Fruit fly (Drosophila melanogaster): ENCODE measurements around the gene CG17959.

Gene CG17959

DNA sequence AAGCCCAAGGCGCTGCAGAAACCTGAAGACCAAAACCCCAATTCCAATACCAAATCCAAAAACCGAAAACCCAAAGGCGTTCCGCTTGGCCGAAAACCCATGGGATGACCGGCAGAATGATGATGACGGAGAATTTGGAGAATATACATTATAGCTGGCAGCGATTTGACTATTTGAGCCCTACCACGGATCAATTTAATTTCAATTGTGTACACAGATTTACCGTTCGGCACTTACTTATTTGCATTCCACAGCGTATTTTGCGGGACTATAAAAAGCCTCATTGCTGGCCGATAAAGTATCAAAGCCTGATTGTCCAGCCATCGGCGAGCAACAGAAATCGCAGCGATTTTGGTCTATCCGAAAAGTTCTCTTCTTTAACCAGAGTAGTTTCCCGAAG, 1.8 kb upstream of the CG17959 start, which contains the start of gene CG14423:
TSS of gene CG14423 (plus strand) at position 301 of the 400 bp plus-strand sequence.
- TF ChIP-seq Hnf4 (GFP tag; optimal IDR thresholded peaks at IDR 0.05) (no peak), psq (GFP tag; optimal IDR thresholded peaks at IDR 0.05) (no peak), h (GFP tag; optimal IDR thresholded peaks at IDR 0.05) (no peak), sv (GFP tag; optimal IDR thresholded peaks at IDR 0.05) (no peak), foxo (GFP tag; optimal IDR thresholded peaks at IDR 0.05) (no peak), Mio (GFP tag; optimal IDR thresholded peaks at IDR 0.05) (no peak), jim (GFP tag; optimal IDR thresholded peaks at IDR 0.05) (no peak), usp (GFP tag; optimal IDR thresholded peaks at IDR 0.05) (no peak), N (GFP tag; optimal IDR thresholded peaks at IDR 0.05) (no peak)

DNA sequence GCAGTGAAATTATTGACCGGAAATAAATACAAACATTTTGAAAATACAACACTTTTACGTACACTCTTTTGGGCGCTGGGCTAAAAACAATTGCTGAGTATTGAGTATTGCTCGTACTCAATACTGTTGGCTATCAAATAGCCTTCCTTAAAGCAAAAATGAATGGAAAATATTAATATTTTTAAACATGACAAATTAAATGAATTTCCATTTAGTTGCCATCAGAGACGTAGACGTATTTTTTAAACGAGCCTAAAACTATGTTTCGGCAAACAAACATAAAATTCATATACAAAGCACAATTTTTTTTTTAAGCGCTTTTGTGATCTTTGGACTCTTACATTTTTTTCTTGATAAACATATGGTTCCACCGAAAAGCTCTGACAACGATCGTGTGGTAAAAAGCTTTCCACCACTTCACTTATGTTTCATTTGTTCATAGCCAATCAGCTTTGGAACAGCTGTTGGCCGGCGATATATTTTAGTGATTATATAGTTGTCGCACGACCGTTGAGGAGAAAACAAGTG, 715 bp downstream of the CG17959 start, which contains the start of gene CG3603:
TSS of gene CG3603 (plus strand) at position 490 of the 528 bp plus-strand sequence.
- TF ChIP-seq fru (GFP tag; optimal IDR thresholded peaks at IDR 0.05), result peak; percentile 31
- TF ChIP-seq Myc (optimal IDR thresholded peaks at IDR 0.05), result peak; percentile 38
- no peak for TF ChIP-seq br (GFP tag; optimal IDR thresholded peaks at IDR 0.05)
- peak; percentile 20 for TF ChIP-seq brk (GFP tag; optimal IDR thresholded peaks at IDR 0.05)
- peak; percentile 50 for TF ChIP-seq Sp1 (GFP tag; optimal IDR thresholded peaks at IDR 0.05)
- peak; percentile 53 for TF ChIP-seq rgr (GFP tag; optimal IDR thresholded peaks at IDR 0.05)
- peak; percentile 29 for TF ChIP-seq h (GFP tag; optimal IDR thresholded peaks at IDR 0.05)
- no peak for TF ChIP-seq Dif (GFP tag; optimal IDR thresholded peaks at IDR 0.05; ENCODE audit: partially characterized antibody)
- no peak for TF ChIP-seq N (GFP tag; optimal IDR thresholded peaks at IDR 0.05)
- peak; percentile 49 for TF ChIP-seq dmrt93B (GFP tag; optimal IDR thresholded peaks at IDR 0.05)
- peak; percentile 44 for TF ChIP-seq Rel (GFP tag; optimal IDR thresholded peaks at IDR 0.05)
- TF ChIP-seq Rel (tag; optimal IDR thresholded peaks at IDR 0.05), result no peak
- TF ChIP-seq CrebA (GFP tag; optimal IDR thresholded peaks at IDR 0.05; ENCODE audit: borderline replicate concordance), result peak; percentile 86
- TF ChIP-seq HLH106 (tag; optimal IDR thresholded peaks at IDR 0.05), result peak; percentile 18
- TF ChIP-seq foxo (GFP tag; optimal IDR thresholded peaks at IDR 0.05), result peak in 1 of 2 experiments; percentile 11
- no peak for TF ChIP-seq usp (GFP tag; optimal IDR thresholded peaks at IDR 0.05)
- TF ChIP-seq Hnf4 (GFP tag; optimal IDR thresholded peaks at IDR 0.05), result peak; percentile 96
- TF ChIP-seq pan (optimal IDR thresholded peaks at IDR 0.05), result no peak
- peak; percentile 42 for TF ChIP-seq CG9705 (GFP tag; optimal IDR thresholded peaks at IDR 0.05)

DNA sequence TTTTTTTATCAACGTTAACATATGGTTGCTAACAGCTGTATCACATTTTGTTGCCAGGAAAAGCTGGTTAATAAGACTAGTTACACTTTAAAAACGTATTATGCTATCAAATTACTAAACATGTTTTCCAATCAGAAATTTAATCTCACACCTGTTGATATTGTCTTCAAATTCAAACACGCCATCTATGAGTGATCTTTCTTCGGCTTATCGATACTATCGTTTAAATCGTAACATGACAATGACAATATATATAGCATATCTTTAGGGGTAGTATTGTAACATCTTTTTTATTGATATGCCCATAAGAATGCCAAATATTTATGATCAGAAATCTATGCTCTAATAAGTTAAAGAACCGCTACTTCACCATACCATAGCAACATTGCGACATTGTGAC, 2.2 kb downstream of the CG17959 start:
- TF ChIP-seq rgr (GFP tag; optimal IDR thresholded peaks at IDR 0.05) (no peak), Myc (optimal IDR thresholded peaks at IDR 0.05) (peak; percentile 62), dmrt93B (GFP tag; optimal IDR thresholded peaks at IDR 0.05) (no peak), Abd-B (GFP tag; optimal IDR thresholded peaks at IDR 0.05) (no peak), HLH106 (tag; optimal IDR thresholded peaks at IDR 0.05) (no peak), GATAd (GFP tag; optimal IDR thresholded peaks at IDR 0.05) (no peak), Dif (GFP tag; optimal IDR thresholded peaks at IDR 0.05; ENCODE audit: partially characterized antibody) (no peak), woc (GFP tag; optimal IDR thresholded peaks at IDR 0.05) (no peak)

DNA sequence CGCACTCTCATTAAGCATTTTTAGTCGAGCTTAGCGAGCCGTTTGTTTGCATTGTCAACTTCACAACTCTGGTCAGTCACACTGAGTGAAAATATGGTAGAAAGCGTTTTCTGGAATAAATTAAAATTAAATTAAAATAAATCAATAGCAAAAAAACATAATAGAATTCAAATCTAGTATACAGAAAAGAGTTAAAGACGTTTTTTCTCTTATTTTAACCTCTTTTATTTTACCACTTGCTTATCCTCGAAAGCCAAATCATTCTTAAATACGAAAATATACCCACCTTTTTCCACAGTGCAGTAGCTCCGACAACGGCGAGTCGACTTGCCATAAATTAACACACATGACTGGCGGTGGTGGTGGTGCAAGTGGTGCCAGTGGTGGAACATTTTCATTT, 4.7 kb downstream of the CG17959 start:
- TF ChIP-seq N (GFP tag; optimal IDR thresholded peaks at IDR 0.05), result no peak
- TF ChIP-seq usp (GFP tag; optimal IDR thresholded peaks at IDR 0.05), result no peak
- peak; percentile 29 for TF ChIP-seq h (GFP tag; optimal IDR thresholded peaks at IDR 0.05)
- peak; percentile 39 for TF ChIP-seq fru (GFP tag; optimal IDR thresholded peaks at IDR 0.05)
- peak; percentile 28 for TF ChIP-seq rgr (GFP tag; optimal IDR thresholded peaks at IDR 0.05)
- TF ChIP-seq Jra (GFP tag; optimal IDR thresholded peaks at IDR 0.05), result no peak
- TF ChIP-seq HLH106 (tag; optimal IDR thresholded peaks at IDR 0.05), result peak; percentile 21
- no peak for TF ChIP-seq dmrt93B (GFP tag; optimal IDR thresholded peaks at IDR 0.05)
- TF ChIP-seq psq (GFP tag; optimal IDR thresholded peaks at IDR 0.05), result peak; percentile 30
- TF ChIP-seq Myc (optimal IDR thresholded peaks at IDR 0.05), result no peak
- no peak for TF ChIP-seq dl (GFP tag; optimal IDR thresholded peaks at IDR 0.05; ENCODE audit: insufficient read depth in 1 of 2, partially characterized antibody in 2 of 2)
- no peak for TF ChIP-seq CrebA (GFP tag; optimal IDR thresholded peaks at IDR 0.05; ENCODE audit: borderline replicate concordance)
- TF ChIP-seq Mio (GFP tag; optimal IDR thresholded peaks at IDR 0.05), result no peak
- TF ChIP-seq woc (GFP tag; optimal IDR thresholded peaks at IDR 0.05), result no peak
- TF ChIP-seq tai (GFP tag; optimal IDR thresholded peaks at IDR 0.05), result no peak
- no peak for TF ChIP-seq dsf (GFP tag; optimal IDR thresholded peaks at IDR 0.05; ENCODE audit: borderline replicate concordance)
- TF ChIP-seq Hnf4 (GFP tag; optimal IDR thresholded peaks at IDR 0.05), result no peak
- TF ChIP-seq sage (GFP tag; optimal IDR thresholded peaks at IDR 0.05), result no peak
- TF ChIP-seq Dif (GFP tag; optimal IDR thresholded peaks at IDR 0.05; ENCODE audit: partially characterized antibody), result no peak
- TF ChIP-seq Sp1 (GFP tag; optimal IDR thresholded peaks at IDR 0.05), result peak; percentile 19
- TF ChIP-seq Hr78 (GFP tag; optimal IDR thresholded peaks at IDR 0.05), result no peak
- TF ChIP-seq Abd-B (GFP tag; optimal IDR thresholded peaks at IDR 0.05), result no peak
- TF ChIP-seq jim (GFP tag; optimal IDR thresholded peaks at IDR 0.05), result no peak
- TF ChIP-seq lola (GFP tag; optimal IDR thresholded peaks at IDR 0.05), result no peak
- TF ChIP-seq Hr83 (GFP tag; optimal IDR thresholded peaks at IDR 0.05; ENCODE audit: poor library complexity, severe bottlenecking), result no peak
- TF ChIP-seq OdsH (GFP tag; optimal IDR thresholded peaks at IDR 0.05), result no peak
- TF ChIP-seq Vsx2 (GFP tag; optimal IDR thresholded peaks at IDR 0.05; ENCODE audit: partially characterized antibody), result no peak
- no peak for TF ChIP-seq sv (GFP tag; optimal IDR thresholded peaks at IDR 0.05)
- no peak for TF ChIP-seq pan (optimal IDR thresholded peaks at IDR 0.05)
- no peak for TF ChIP-seq CG32264 (GFP tag; optimal IDR thresholded peaks at IDR 0.05)
- no peak for TF ChIP-seq Dfd (GFP tag; optimal IDR thresholded peaks at IDR 0.05)
- no peak for TF ChIP-seq Rel (GFP tag; optimal IDR thresholded peaks at IDR 0.05)
- TF ChIP-seq Rel (tag; optimal IDR thresholded peaks at IDR 0.05), result no peak
- TF ChIP-seq GATAd (GFP tag; optimal IDR thresholded peaks at IDR 0.05), result no peak
- no peak for TF ChIP-seq br (GFP tag; optimal IDR thresholded peaks at IDR 0.05)
- no peak for TF ChIP-seq brk (GFP tag; optimal IDR thresholded peaks at IDR 0.05)
- TF ChIP-seq foxo (GFP tag; optimal IDR thresholded peaks at IDR 0.05), result peak in 1 of 2 experiments; percentile 48
- no peak for TF ChIP-seq ey (GFP tag; optimal IDR thresholded peaks at IDR 0.05)

Data from whole organism, wandering third instar larva.